Fruit fly (Drosophila melanogaster): ENCODE measurements around the gene CG5112.

The CG5112 gene

dm6 chr3R:25445546-25446400, 45.5 kb upstream of the CG5112 start (continued):
- TF ChIP-seq Abd-B (GFP tag; optimal IDR thresholded peaks at IDR 0.05) = peak; percentile 66
- no peak for TF ChIP-seq Kr (GFP tag; optimal IDR thresholded peaks at IDR 0.05)
- no peak for TF ChIP-seq pfk (GFP tag; optimal IDR thresholded peaks at IDR 0.05)
- TF ChIP-seq CG7839 (tag; optimal IDR thresholded peaks at IDR 0.05) = peak; percentile 69
- TF ChIP-seq Vsx1 (GFP tag; optimal IDR thresholded peaks at IDR 0.05) = peak; percentile 74
- TF ChIP-seq oc (tag; optimal IDR thresholded peaks at IDR 0.05) = peak; percentile 75
- no peak for TF ChIP-seq mld (GFP tag; IDR thresholded peaks at IDR 0.05; ENCODE audit: partially characterized antibody)
- TF ChIP-seq CG14050 (GFP tag; IDR thresholded peaks at IDR 0.05) = peak; percentile 62
- peak; percentile 83 for TF ChIP-seq ATbp (GFP tag; optimal IDR thresholded peaks at IDR 0.05)
- peak; percentile 77 for TF ChIP-seq CG4404 (GFP tag; IDR thresholded peaks at IDR 0.05)
- peak; percentile 71 for TF ChIP-seq CG4424 (GFP tag; optimal IDR thresholded peaks at IDR 0.05)
- 0 out of 3 replicates have a peak, but pooled peaks have one; percentile 34 for TF ChIP-seq vnd (GFP tag; IDR thresholded peaks at IDR 0.05; ENCODE audit: partially characterized antibody)
- TF ChIP-seq pzg (GFP tag; optimal IDR thresholded peaks at IDR 0.05) = no peak
- TF ChIP-seq wek (GFP tag; optimal IDR thresholded peaks at IDR 0.05) = no peak
- no peak for TF ChIP-seq Hr78 (GFP tag; optimal IDR thresholded peaks at IDR 0.05)
- TF ChIP-seq sisA (GFP tag; IDR thresholded peaks at IDR 0.05) = no peak; the same call in 1 of the 2 replicates
- peak; percentile 60 for TF ChIP-seq CG9609 (GFP tag; optimal IDR thresholded peaks at IDR 0.05)
- peak; percentile 62 for TF ChIP-seq Med (GFP tag)
- TF ChIP-seq CG7556 (GFP tag; optimal IDR thresholded peaks at IDR 0.05) = peak; percentile 69
- TF ChIP-seq CG5245 (GFP tag; optimal IDR thresholded peaks at IDR 0.05) = peak; percentile 9
- TF ChIP-seq tna (GFP tag; IDR thresholded peaks at IDR 0.05; ENCODE audit: partially characterized antibody) = 0 out of 2 replicates have a peak, but pooled peaks have one; percentile 8
- TF ChIP-seq MTF-1 (GFP tag; optimal IDR thresholded peaks at IDR 0.05; ENCODE audit: borderline replicate concordance) = peak; percentile 38
- no peak for TF ChIP-seq schlank (tag; optimal IDR thresholded peaks at IDR 0.05)
- TF ChIP-seq dmrt11E (tag; optimal IDR thresholded peaks at IDR 0.05) = peak; percentile 93
- TF ChIP-seq CG11560 (tag; IDR thresholded peaks at IDR 0.05) = peak; percentile 23; the same call in 1 of the 3 replicates
- peak; percentile 63 for TF ChIP-seq zf30C (GFP tag; optimal IDR thresholded peaks at IDR 0.05)
- peak; percentile 32; the same call in 1 of the 2 replicates for TF ChIP-seq CG9215 (GFP tag; IDR thresholded peaks at IDR 0.05)
- TF ChIP-seq repo (GFP tag; optimal IDR thresholded peaks at IDR 0.05) = no peak
- no peak for TF ChIP-seq en (GFP tag; optimal IDR thresholded peaks at IDR 0.05)
- no peak for TF ChIP-seq stwl (tag; optimal IDR thresholded peaks at IDR 0.05)
- no peak for TF ChIP-seq CG10147 (GFP tag; optimal IDR thresholded peaks at IDR 0.05)
- TF ChIP-seq prd (optimal IDR thresholded peaks at IDR 0.05) = no peak
- TF ChIP-seq prd (GFP tag; IDR thresholded peaks at IDR 0.05) = peak; percentile 77
- peak; percentile 40 for TF ChIP-seq CG15073 (GFP tag; optimal IDR thresholded peaks at IDR 0.05)
- peak; percentile 26 for TF ChIP-seq salm (tag; optimal IDR thresholded peaks at IDR 0.05)
- TF ChIP-seq CG3726 (GFP tag; IDR thresholded peaks at IDR 0.05) = peak; percentile 70; the same call in 2 of the 3 replicates
- TF ChIP-seq CG8765 (GFP tag; IDR thresholded peaks at IDR 0.05) = peak; percentile 35; the same call in 1 of the 2 replicates
- TF ChIP-seq CG12391 (tag; optimal IDR thresholded peaks at IDR 0.05) = peak; percentile 76
- peak; percentile 16 for TF ChIP-seq CG8089 (GFP tag; optimal IDR thresholded peaks at IDR 0.05)
- no peak for TF ChIP-seq hb (GFP tag; IDR thresholded peaks at IDR 0.05; ENCODE audit: partially characterized antibody)
- peak; percentile 9 for TF ChIP-seq CG7786 (GFP tag; optimal IDR thresholded peaks at IDR 0.05)
- no peak for TF ChIP-seq CG6683 (GFP tag; optimal IDR thresholded peaks at IDR 0.05)
- peak; percentile 39 for TF ChIP-seq CG8359 (GFP tag; optimal IDR thresholded peaks at IDR 0.05; ENCODE audit: borderline replicate concordance)
- TF ChIP-seq trem (tag; optimal IDR thresholded peaks at IDR 0.05) = peak; percentile 77
- TF ChIP-seq sens (GFP tag) = peak; percentile 95
- peak; percentile 78 for TF ChIP-seq CG17361 (GFP tag; IDR thresholded peaks at IDR 0.05)
- TF ChIP-seq CG3163 (GFP tag; optimal IDR thresholded peaks at IDR 0.05) = no peak
- TF ChIP-seq vvl (GFP tag; IDR thresholded peaks at IDR 0.05) = peak; percentile 83
